Worm (Caenorhabditis elegans) whole organism, L4/young adult: ENCODE measurements around the gene F02C9.2.
"Not testable (repeated sequence)": the region's sequence is repeated elsewhere in the genome, so short reads cannot be mapped to it uniquely, and the experiment has no call there.

Experiments
- W03F9.2 ChIP-seq: fragments of 150-350 bp; optimal IDR thresholded peaks from 2 replicates; lab custom pipeline; 2014; ENCODE audit warnings: missing biosample characterization, missing genetic modification characterization
- dao-5 ChIP-seq: sonication (generic microtip); optimal IDR thresholded peaks from 2 replicates; lab custom pipeline; 2016; ENCODE audit warnings: missing genotype, missing genetic modification characterization, moderate library complexity, missing compliant biosample characterization
- him-1 ChIP-seq: sonication (generic microtip); optimal IDR thresholded peaks from 2 replicates; lab custom pipeline; 2016; ENCODE audit warnings: missing genotype, missing genetic modification reagents, missing genetic modification characterization, missing compliant biosample characterization

Gene F02C9.2

DNA sequence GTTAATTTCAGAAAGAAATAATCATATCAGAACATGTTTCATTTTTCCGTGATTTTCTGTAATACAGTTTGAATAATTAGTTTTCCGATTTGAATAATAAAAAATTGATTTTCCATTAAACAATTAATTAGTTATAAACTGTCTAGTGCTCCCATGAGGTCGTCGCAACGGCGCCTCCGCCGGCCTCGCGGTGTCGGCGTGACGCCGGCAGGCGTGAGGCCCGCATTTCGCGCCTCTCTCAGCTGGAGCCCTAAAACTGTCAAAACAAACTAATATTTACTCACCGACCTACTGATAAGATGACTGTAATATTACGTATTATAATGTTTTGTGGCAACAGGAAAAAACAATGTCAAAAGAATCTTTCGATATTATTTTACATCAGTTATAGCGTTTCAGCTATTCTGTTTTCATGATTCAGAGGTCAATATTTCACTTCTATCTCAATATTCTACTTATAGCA lies at the start of gene F02C9.2:
Gene F02C9.2, plus strand, starts transcription at position 413 of the 463 bp plus-strand sequence.
- TF ChIP-seq him-1, result no peak
- no peak for TF ChIP-seq dao-5 (tag; lab: Kevin White, UChicago)
- TF ChIP-seq W03F9.2 (tag; lab: Kevin White, UChicago), result no peak

- TF ChIP-seq W03F9.2 (tag; lab: Kevin White, UChicago) (no peak), him-1 (no peak), dao-5 (tag; lab: Kevin White, UChicago) (no peak)
Measured at ce11 chrV:3086260-3086659, 47.2 kb upstream of the F02C9.2 start, which contains the start of gene srt-8. srt-8 (plus strand) TSS chrV:3086560.

- no peak for TF ChIP-seq dao-5 (tag; lab: Kevin White, UChicago)
- no peak for TF ChIP-seq him-1
- no peak for TF ChIP-seq W03F9.2 (tag; lab: Kevin White, UChicago)
Measured at ce11 chrV:3088768-3089167, 44.7 kb upstream of the F02C9.2 start, which contains the start of gene acs-21. acs-21 (plus strand) TSS chrV:3089068.

DNA sequence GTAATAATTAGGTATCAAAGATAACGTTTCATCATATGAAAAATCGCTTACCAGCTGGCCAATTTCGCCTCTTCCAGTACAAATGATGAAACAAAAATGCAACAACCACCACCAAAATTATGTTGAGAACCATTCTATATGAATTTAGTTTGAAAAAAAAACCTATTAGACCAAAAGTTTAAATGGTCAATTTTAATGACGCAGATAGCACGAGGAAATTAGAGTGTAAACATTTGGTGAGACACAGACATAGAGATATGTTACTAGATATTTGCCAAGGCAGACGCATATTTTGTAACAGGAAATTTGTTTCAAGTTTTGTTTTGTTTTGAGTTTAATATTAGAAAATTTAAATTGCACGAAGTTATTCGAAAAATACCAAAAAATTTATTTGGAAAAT lies 39.2 kb upstream of the F02C9.2 start, which contains the start of gene cyp-33C9:
Gene cyp-33C9, minus strand, starts transcription at position 211 of the 400 bp plus-strand sequence.
- TF ChIP-seq dao-5 (tag; lab: Kevin White, UChicago) (no peak), him-1 (no peak), W03F9.2 (tag; lab: Kevin White, UChicago) (no peak)

- no peak for TF ChIP-seq W03F9.2 (tag; lab: Kevin White, UChicago)
- no peak for TF ChIP-seq dao-5 (tag; lab: Kevin White, UChicago)
- no peak for TF ChIP-seq him-1
Measured at ce11 chrV:3100527-3100926, 33.0 kb upstream of the F02C9.2 start.

ce11 chrV:3102049-3102448 lies 31.5 kb upstream of the F02C9.2 start, which contains the start of gene Y73C8C.4:
Y73C8C.4 (minus strand) TSS chrV:3102149.
- not testable (repeated sequence) for TF ChIP-seq W03F9.2 (tag; lab: Kevin White, UChicago); him-1; dao-5 (tag; lab: Kevin White, UChicago)

ce11 chrV:3104134-3104533 lies 29.4 kb upstream of the F02C9.2 start, which contains the start of gene str-66:
str-66 (minus strand) TSS chrV:3104234.
- TF ChIP-seq dao-5 (tag; lab: Kevin White, UChicago) (no peak), him-1 (no peak), W03F9.2 (tag; lab: Kevin White, UChicago) (no peak)

DNA sequence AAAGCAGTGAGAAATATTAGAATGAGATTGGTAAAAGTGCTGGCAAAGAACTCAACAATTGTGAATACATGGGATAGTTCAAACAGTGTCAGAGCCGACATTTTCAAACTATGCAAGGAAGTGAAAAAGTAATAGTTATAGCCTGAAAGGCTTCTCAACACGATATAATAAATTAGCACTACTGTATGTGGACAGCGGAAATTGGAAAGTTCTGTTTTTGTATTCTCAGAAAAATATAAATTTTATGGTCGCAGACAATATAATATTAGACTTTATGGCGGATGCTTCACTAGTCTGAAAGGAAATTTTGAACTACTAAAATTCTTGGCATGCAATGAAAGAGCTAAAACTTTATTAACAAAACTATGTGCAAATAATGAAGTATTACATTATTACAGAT lies 27.7 kb upstream of the F02C9.2 start, which contains the start of gene str-69:
Gene str-69, minus strand, starts transcription at position 101 of the 400 bp plus-strand sequence.
- TF ChIP-seq W03F9.2 (tag; lab: Kevin White, UChicago), result no peak
- TF ChIP-seq him-1, result no peak
- TF ChIP-seq dao-5 (tag; lab: Kevin White, UChicago), result no peak

ce11 chrV:3106785-3107184 lies 26.7 kb upstream of the F02C9.2 start:
- TF ChIP-seq dao-5 (tag; lab: Kevin White, UChicago) (no peak), W03F9.2 (tag; lab: Kevin White, UChicago) (no peak), him-1 (no peak)

DNA sequence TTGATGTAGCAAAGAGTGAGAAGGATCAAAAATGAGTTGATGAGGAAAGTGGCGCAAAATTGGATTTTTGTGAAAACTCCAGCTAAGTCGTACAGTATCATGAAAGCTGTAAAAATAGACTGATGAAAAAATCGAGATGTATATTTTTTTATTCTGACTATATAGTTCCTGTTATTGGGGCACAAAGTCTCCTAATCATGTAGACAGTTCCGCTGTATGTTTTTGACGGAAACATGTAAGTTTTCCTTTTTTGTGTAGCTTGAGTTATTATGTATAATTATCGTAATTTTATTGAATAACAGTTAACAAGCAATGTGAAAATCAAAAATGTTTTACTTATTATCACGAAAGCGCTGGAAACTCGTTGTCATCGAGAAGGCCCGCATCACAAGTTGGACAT lies 26.1 kb upstream of the F02C9.2 start, which contains the start of gene str-68:
Gene str-68, minus strand, starts transcription at position 101 of the 400 bp plus-strand sequence.
- TF ChIP-seq W03F9.2 (tag; lab: Kevin White, UChicago) (no peak), dao-5 (tag; lab: Kevin White, UChicago) (no peak), him-1 (no peak)

DNA sequence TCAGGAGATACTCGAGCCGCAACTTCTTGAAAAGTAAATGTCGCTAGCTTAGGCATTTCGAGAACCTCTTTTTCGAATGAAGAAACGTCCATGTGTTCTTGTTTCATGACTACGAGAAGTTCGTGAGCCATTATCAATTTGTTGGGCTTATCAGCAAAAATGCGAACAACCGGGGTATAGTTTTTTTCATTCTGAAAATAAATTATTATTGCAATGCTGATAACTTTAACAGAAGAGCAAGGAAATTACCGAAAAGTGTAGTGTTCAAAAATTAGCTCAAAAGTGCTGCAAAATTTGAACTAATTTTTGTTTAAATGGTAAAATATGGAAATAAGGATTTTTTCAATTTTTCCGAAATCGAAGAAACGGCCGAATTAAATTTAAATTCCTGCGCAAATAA lies 21.3 kb upstream of the F02C9.2 start:
- TF ChIP-seq W03F9.2 (tag; lab: Kevin White, UChicago) (no peak), dao-5 (tag; lab: Kevin White, UChicago) (no peak), him-1 (no peak)

ce11 chrV:3113751-3114150 lies 19.8 kb upstream of the F02C9.2 start, which contains the start of gene Y73C8C.8:
Y73C8C.8 (minus strand) TSS chrV:3113851.
- no peak for TF ChIP-seq W03F9.2 (tag; lab: Kevin White, UChicago)
- TF ChIP-seq dao-5 (tag; lab: Kevin White, UChicago), result no peak
- TF ChIP-seq him-1, result no peak

DNA sequence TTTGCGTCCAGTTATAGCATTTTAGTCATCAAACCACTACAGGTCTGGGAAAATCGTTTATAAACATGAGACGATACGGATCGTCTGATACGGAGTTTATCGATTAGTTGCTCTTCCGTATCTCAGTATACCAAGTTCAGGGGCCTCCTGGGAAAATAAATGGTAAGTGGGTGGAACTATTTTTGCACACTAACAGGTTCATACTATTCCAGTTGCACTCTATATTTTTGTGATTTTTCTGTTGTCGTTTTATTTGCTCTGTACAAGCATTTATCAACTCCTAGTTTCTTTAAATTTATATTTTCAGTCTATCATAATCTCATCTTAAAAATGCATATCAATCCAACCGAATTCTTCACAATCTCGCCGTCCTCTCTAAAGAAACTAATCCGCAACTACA lies 18.5 kb upstream of the F02C9.2 start, which contains the start of gene Y73C8C.3:
Gene Y73C8C.3, plus strand, starts transcription at position 301 of the 400 bp plus-strand sequence.
- TF ChIP-seq him-1 (no peak), W03F9.2 (tag; lab: Kevin White, UChicago) (no peak), dao-5 (tag; lab: Kevin White, UChicago) (no peak)

ce11 chrV:3118167-3118566 lies 15.3 kb upstream of the F02C9.2 start, which contains the start of gene clec-210:
clec-210 (plus strand) TSS chrV:3118377.
- TF ChIP-seq dao-5 (tag; lab: Kevin White, UChicago) (no peak), W03F9.2 (tag; lab: Kevin White, UChicago) (no peak), him-1 (no peak)
